Fruit fly (Drosophila melanogaster) whole organism, embryonic: ENCODE data around the gene CG9297.

ENCODE experiments used
- Abd-B ChIP-seq: fragments of 200-800 bp; sonication (Bioruptor generic); optimal IDR thresholded peaks from 2 replicates; lab custom pipeline; 2018; ENCODE audit warnings: missing biosample characterization, mild to moderate bottlenecking, missing genetic modification characterization, moderate library complexity
- Aef1 ChIP-seq: fragments of 200-800 bp; sonication (Bioruptor generic); IDR thresholded peaks from 3 replicates; pipeline ENCODE4 v1.3.6; 2022; ENCODE audit warnings: missing biosample characterization, missing genetic modification characterization
- Atf-2 ChIP-seq: fragments of 200-800 bp; sonication (Bioruptor generic); optimal IDR thresholded peaks from 2 replicates; lab custom pipeline; 2016; ENCODE audit warnings: missing biosample characterization, missing genetic modification characterization
- CG10959 ChIP-seq: fragments of 200-800 bp; sonication (Bioruptor generic); IDR thresholded peaks from 2 replicates; pipeline ENCODE4 v1.3.6; 2022; ENCODE audit warnings: missing biosample characterization, missing genetic modification characterization
- CG12155 ChIP-seq: fragments of 200-800 bp; sonication (Bioruptor generic); optimal IDR thresholded peaks from 3 replicates; lab custom pipeline; 2016; ENCODE audit warnings: missing biosample characterization, missing genetic modification characterization
- CG12769 ChIP-seq: fragments of 200-800 bp; sonication (Bioruptor generic); optimal IDR thresholded peaks from 2 replicates; lab custom pipeline; 2019; ENCODE audit warnings: missing biosample characterization, mild to moderate bottlenecking, missing genetic modification characterization, moderate library complexity
- CG15011 ChIP-seq: fragments of 200-800 bp; sonication (Bioruptor generic); optimal IDR thresholded peaks from 3 replicates; lab custom pipeline; 2018; ENCODE audit warnings: missing biosample characterization, mild to moderate bottlenecking, missing genetic modification characterization
- CG15269 ChIP-seq: fragments of 200-800 bp; sonication (Bioruptor generic); optimal IDR thresholded peaks from 2 replicates; lab custom pipeline; 2018; ENCODE audit warnings: missing biosample characterization, mild to moderate bottlenecking, missing genetic modification characterization, moderate library complexity
- CG16813 ChIP-seq: fragments of 200-800 bp; sonication (Bioruptor generic); IDR thresholded peaks from 3 replicates; pipeline ENCODE4 v1.3.6; 2022; ENCODE audit warnings: missing biosample characterization, missing genetic modification characterization; ENCODE audit not compliant: partially characterized antibody
- CG17568 ChIP-seq: fragments of 200-800 bp; sonication (Bioruptor generic); optimal IDR thresholded peaks from 2 replicates; lab custom pipeline; 2018; ENCODE audit warnings: missing biosample characterization, mild to moderate bottlenecking, missing genetic modification characterization, moderate library complexity
- CG2120 ChIP-seq: fragments of 200-800 bp; sonication (Bioruptor generic); optimal IDR thresholded peaks from 3 replicates; lab custom pipeline; 2016; ENCODE audit warnings: missing biosample characterization, missing genetic modification characterization
- CG32767 ChIP-seq: fragments of 200-800 bp; sonication (Bioruptor generic); IDR thresholded peaks from 2 replicates; pipeline ENCODE4 v1.3.6; 2022; ENCODE audit warnings: missing biosample characterization, missing genetic modification characterization
- CG3995 ChIP-seq: fragments of 200-800 bp; sonication (Bioruptor generic); optimal IDR thresholded peaks from 3 replicates; lab custom pipeline; 2016; ENCODE audit warnings: missing biosample characterization, missing genetic modification characterization
- CG4328 ChIP-seq: fragments of 200-800 bp; sonication (Bioruptor generic); optimal IDR thresholded peaks from 3 replicates; lab custom pipeline; 2017; ENCODE audit warnings: missing biosample characterization, missing genetic modification reagents, missing genetic modification characterization
- CG4820 ChIP-seq: fragments of 200-800 bp; sonication (Bioruptor generic); optimal IDR thresholded peaks from 3 replicates; lab custom pipeline; 2016; ENCODE audit warnings: missing biosample characterization, missing genetic modification characterization
- CG6765 ChIP-seq: fragments of 200-800 bp; sonication (Bioruptor generic); optimal IDR thresholded peaks from 3 replicates; lab custom pipeline; 2017; ENCODE audit warnings: missing biosample characterization, mild to moderate bottlenecking, missing genetic modification characterization
- CG7839 ChIP-seq: fragments of 200-800 bp; sonication (Bioruptor generic); optimal IDR thresholded peaks from 3 replicates; lab custom pipeline; 2018; ENCODE audit warnings: missing biosample characterization, mild to moderate bottlenecking, missing genetic modification characterization, moderate library complexity
- CG9727 ChIP-seq: fragments of 200-800 bp; sonication (Bioruptor generic); optimal IDR thresholded peaks from 3 replicates; lab custom pipeline; 2017; ENCODE audit warnings: missing biosample characterization, mild to moderate bottlenecking, missing genetic modification characterization
- CG9932 ChIP-seq: fragments of 200-800 bp; sonication (Bioruptor generic); IDR thresholded peaks from 2 replicates; pipeline ENCODE4 v1.3.6; 2022; ENCODE audit warnings: missing biosample characterization, missing genetic modification characterization
- Dip2 ChIP-seq: fragments of 200-800 bp; sonication (Bioruptor generic); IDR thresholded peaks from 2 replicates; pipeline ENCODE4 v1.3.6; 2022; ENCODE audit warnings: missing biosample characterization, missing genetic modification characterization
- Dp ChIP-seq: fragments of 200-800 bp; sonication (Bioruptor generic); optimal IDR thresholded peaks from 2 replicates; lab custom pipeline; 2018; ENCODE audit warnings: missing biosample characterization, mild to moderate bottlenecking, missing genetic modification characterization, moderate library complexity
- Dref ChIP-seq: fragments of 200-800 bp; sonication (Bioruptor generic); IDR thresholded peaks from 2 replicates; pipeline ENCODE4 v1.3.6; 2022; ENCODE audit warnings: missing biosample characterization, missing genetic modification characterization
- E2f2 ChIP-seq: fragments of 200-800 bp; sonication (Bioruptor generic); IDR thresholded peaks from 2 replicates; pipeline ENCODE4 v1.3.6; 2022; ENCODE audit warnings: missing biosample characterization, missing genetic modification characterization
- ERR ChIP-seq: fragments of 200-800 bp; sonication (Bioruptor generic); optimal IDR thresholded peaks from 2 replicates; lab custom pipeline; 2016; ENCODE audit warnings: missing biosample characterization, missing genetic modification characterization
- Ets65A ChIP-seq: fragments of 200-800 bp; sonication (Bioruptor generic); peaks from one replicate; lab custom pipeline; 2016; ENCODE audit warnings: missing biosample characterization, missing genetic modification characterization
- Hsf ChIP-seq: fragments of 200-800 bp; sonication (Bioruptor generic); optimal IDR thresholded peaks from 3 replicates; lab custom pipeline; 2016; ENCODE audit warnings: missing biosample characterization, missing genetic modification characterization
- Max ChIP-seq: fragments of 200-800 bp; sonication (Bioruptor generic); optimal IDR thresholded peaks from 2 replicates; lab custom pipeline; 2016; ENCODE audit warnings: missing biosample characterization, mild to moderate bottlenecking, missing genetic modification characterization
- Mes4 ChIP-seq: fragments of 200-800 bp; sonication (Bioruptor generic); optimal IDR thresholded peaks from 2 replicates; lab custom pipeline; 2016; ENCODE audit warnings: missing biosample characterization, missing genetic modification characterization
- Myb ChIP-seq: fragments of 200-800 bp; sonication (Bioruptor generic); optimal IDR thresholded peaks from 2 replicates; lab custom pipeline; 2016; ENCODE audit warnings: missing biosample characterization, missing genetic modification characterization
- NFAT ChIP-seq: fragments of 200-800 bp; sonication (Bioruptor generic); IDR thresholded peaks from 2 replicates; pipeline ENCODE4 v1.3.6; 2022; ENCODE audit warnings: missing biosample characterization, missing genetic modification characterization
- PHDP ChIP-seq: fragments of 200-800 bp; sonication (Bioruptor generic); optimal IDR thresholded peaks from 3 replicates; lab custom pipeline; 2018; ENCODE audit warnings: missing biosample characterization, mild to moderate bottlenecking, missing genetic modification characterization, moderate library complexity
- Poxn ChIP-seq: fragments of 200-800 bp; sonication (Bioruptor generic); IDR thresholded peaks from 2 replicates; pipeline ENCODE4 v1.3.6; 2022; ENCODE audit warnings: missing biosample characterization, missing genetic modification characterization
- TFAM ChIP-seq: fragments of 200-800 bp; sonication (Bioruptor generic); optimal IDR thresholded peaks from 2 replicates; lab custom pipeline; 2017; ENCODE audit warnings: missing biosample characterization, missing genetic modification characterization, inconsistent platforms
- ash1 ChIP-seq: fragments of 200-800 bp; sonication (Bioruptor generic); optimal IDR thresholded peaks from 2 replicates; lab custom pipeline; 2018; ENCODE audit warnings: missing biosample characterization, mild to moderate bottlenecking, missing genetic modification characterization
- bcd ChIP-seq: fragments of 200-800 bp; sonication (Bioruptor generic); optimal IDR thresholded peaks from 2 replicates; lab custom pipeline; 2017; ENCODE audit warnings: missing biosample characterization, mild to moderate bottlenecking, missing genetic modification characterization
- en ChIP-seq: fragments of 200-800 bp; sonication (Bioruptor generic); optimal IDR thresholded peaks from 2 replicates; lab custom pipeline; 2016; ENCODE audit warnings: missing biosample characterization, missing genetic modification characterization
- fd64A ChIP-seq: fragments of 200-800 bp; sonication (Bioruptor generic); optimal IDR thresholded peaks from 3 replicates; lab custom pipeline; 2018; ENCODE audit warnings: missing biosample characterization, mild to moderate bottlenecking, missing genetic modification characterization
- insv ChIP-seq, 2 experiments: fragments of 200-800 bp; sonication (Bioruptor generic); optimal IDR thresholded peaks; 3 replicates each; lab custom pipeline; 2016 to 2018; ENCODE audit warnings: missing biosample characterization in 2 of 2, missing genetic modification characterization in 2 of 2
- kni ChIP-seq: fragments of 200-800 bp; sonication (Bioruptor generic); optimal IDR thresholded peaks from 3 replicates; lab custom pipeline; 2017; ENCODE audit warnings: mild to moderate bottlenecking, missing biosample characterization, missing genetic modification reagents, missing genetic modification characterization
- mam ChIP-seq: fragments of 200-800 bp; sonication (Bioruptor generic); optimal IDR thresholded peaks from 3 replicates; lab custom pipeline; 2016; ENCODE audit warnings: missing biosample characterization, missing genetic modification characterization
- mld ChIP-seq: fragments of 200-800 bp; sonication (Bioruptor generic); IDR thresholded peaks from 3 replicates; pipeline ENCODE4 v1.3.6; 2022; ENCODE audit warnings: missing biosample characterization, missing genetic modification characterization; ENCODE audit not compliant: partially characterized antibody
- pros ChIP-seq: fragments of 200-800 bp; sonication (Bioruptor generic); optimal IDR thresholded peaks from 3 replicates; lab custom pipeline; 2019; ENCODE audit warnings: missing biosample characterization, mild to moderate bottlenecking, missing genetic modification characterization, moderate library complexity
- scrt ChIP-seq: fragments of 200-800 bp; sonication (Bioruptor generic); optimal IDR thresholded peaks from 2 replicates; lab custom pipeline; 2018; ENCODE audit warnings: missing biosample characterization, mild to moderate bottlenecking, missing genetic modification characterization, moderate library complexity
- sim ChIP-seq: fragments of 200-800 bp; sonication (Bioruptor generic); IDR thresholded peaks from 2 replicates; pipeline ENCODE4 v1.3.6; 2022; ENCODE audit warnings: missing biosample characterization, missing genetic modification characterization
- slou ChIP-seq: fragments of 200-800 bp; sonication (Bioruptor generic); optimal IDR thresholded peaks from 3 replicates; lab custom pipeline; 2016; ENCODE audit warnings: missing biosample characterization, missing genetic modification characterization
- slp2 ChIP-seq: fragments of 200-800 bp; sonication (Bioruptor generic); optimal IDR thresholded peaks from 2 replicates; lab custom pipeline; 2016; ENCODE audit warnings: missing biosample characterization, missing genetic modification characterization
- so ChIP-seq: fragments of 200-800 bp; sonication (Bioruptor generic); IDR thresholded peaks from 3 replicates; pipeline ENCODE4 v1.3.6; 2022; ENCODE audit warnings: missing biosample characterization, missing genetic modification characterization
- sob ChIP-seq: fragments of 200-800 bp; sonication (Bioruptor generic); IDR thresholded peaks from 2 replicates; pipeline ENCODE4 v1.3.6; 2022; ENCODE audit warnings: missing biosample characterization, missing genetic modification characterization
- sug ChIP-seq: fragments of 200-800 bp; optimal IDR thresholded peaks from 2 replicates; lab custom pipeline; 2019; ENCODE audit warnings: missing biosample characterization, mild to moderate bottlenecking, missing genetic modification characterization, moderate library complexity
- twi ChIP-seq: fragments of 200-800 bp; optimal IDR thresholded peaks from 2 replicates; lab custom pipeline; 2019; ENCODE audit warnings: missing biosample characterization, mild to moderate bottlenecking, missing genetic modification characterization, moderate library complexity
- zen ChIP-seq: fragments of 200-800 bp; sonication (Bioruptor generic); optimal IDR thresholded peaks from 3 replicates; lab custom pipeline; 2018; ENCODE audit warnings: missing biosample characterization, mild to moderate bottlenecking, missing genetic modification characterization, moderate library complexity

Gene CG9297

DNA sequence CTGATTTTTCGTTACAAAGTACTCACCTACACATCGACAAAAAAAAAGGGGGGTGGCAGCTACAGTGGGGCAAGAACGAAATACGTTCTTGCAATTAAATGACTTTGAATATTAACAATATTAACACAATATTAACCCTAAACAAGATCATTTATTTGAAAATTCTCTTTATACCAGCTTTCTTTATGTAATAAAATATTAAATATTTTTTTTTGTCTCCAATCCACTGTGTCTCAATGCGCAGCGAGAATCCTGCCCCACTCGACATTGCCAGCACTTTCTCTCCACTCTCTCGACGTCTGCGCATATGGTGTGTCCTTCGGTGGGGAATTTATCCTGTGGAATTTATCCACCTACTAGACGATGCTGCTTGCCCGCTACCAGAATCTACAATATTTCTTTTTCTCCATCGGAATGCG lies 29.1 kb downstream of the CG9297 start (continued):
- TF ChIP-seq CG16813 (no peak; the same call in 2 of the 3 replicates), CG2120 (GFP tag; lab: Kevin White, UChicago) (peak; percentile 90), so (GFP tag; lab: Robert Waterston, UW) (peak; percentile 95), kni (peak; percentile 55), CG3995 (GFP tag; lab: Kevin White, UChicago) (peak; percentile 16), mld (GFP tag; lab: Robert Waterston, UW) (no peak), Dref (GFP tag; lab: Robert Waterston, UW) (no peak; the same call in 1 of the 2 replicates), Dp (GFP tag; lab: Kevin White, UChicago) (no peak), Atf-2 (GFP tag; lab: Kevin White, UChicago) (peak; percentile 13), CG10959 (GFP tag; lab: Robert Waterston, UW) (peak; percentile 90), sug (tag; lab: Kevin White, UChicago) (peak; percentile 62), CG32767 (GFP tag; lab: Robert Waterston, UW) (peak; percentile 93), Hsf (GFP tag; lab: Kevin White, UChicago) (peak; percentile 74), insv (GFP tag; optimal IDR thresholded peaks at IDR 0.05; lab: Kevin White, UChicago) (peak in 1 of 2 experiments; percentile 65), fd64A (GFP tag; lab: Kevin White, UChicago) (peak; percentile 56), slou (GFP tag; lab: Kevin White, UChicago) (peak; percentile 76), CG9932 (GFP tag; lab: Robert Waterston, UW) (peak; percentile 93), sim (peak; percentile 87), CG15011 (peak; percentile 80), scrt (GFP tag; lab: Kevin White, UChicago) (peak; percentile 85), CG7839 (tag; lab: Kevin White, UChicago) (peak; percentile 92), bcd (GFP tag; lab: Kevin White, UChicago) (peak; percentile 87), Ets65A (GFP tag; lab: Kevin White, UChicago) (peak; percentile 86), NFAT (GFP tag; lab: Robert Waterston, UW) (peak; percentile 74), E2f2 (GFP tag; lab: Robert Waterston, UW) (peak; percentile 81), ash1 (peak; percentile 6), Dip2 (GFP tag; lab: Robert Waterston, UW) (no peak), Abd-B (peak; percentile 73), TFAM (GFP tag; lab: Kevin White, UChicago) (peak; percentile 23), mam (GFP tag; lab: Kevin White, UChicago) (peak; percentile 60), Myb (GFP tag; lab: Kevin White, UChicago) (peak; percentile 35), pros (GFP tag; lab: Kevin White, UChicago) (no peak), Mes4 (GFP tag; lab: Kevin White, UChicago) (peak; percentile 16), PHDP (tag; lab: Kevin White, UChicago) (peak; percentile 93), CG6765 (GFP tag; lab: Kevin White, UChicago) (peak; percentile 82), CG9727 (peak; percentile 93), slp2 (GFP tag; lab: Kevin White, UChicago) (peak; percentile 10), twi (tag; lab: Kevin White, UChicago) (peak; percentile 17), CG12155 (GFP tag; lab: Kevin White, UChicago) (peak; percentile 83), Poxn (GFP tag; lab: Robert Waterston, UW) (peak; percentile 70), CG4820 (GFP tag; lab: Kevin White, UChicago) (peak; percentile 82), ERR (no peak), sob (GFP tag; lab: Robert Waterston, UW) (peak; percentile 93), CG4328 (GFP tag; lab: Kevin White, UChicago) (peak; percentile 92), CG12769 (peak; percentile 6), Aef1 (GFP tag; lab: Robert Waterston, UW) (peak; percentile 92), zen (peak; percentile 78), Max (GFP tag; lab: Kevin White, UChicago) (peak; percentile 83), CG15269 (tag; lab: Kevin White, UChicago) (peak; percentile 93), CG17568 (peak; percentile 81), en (GFP tag; lab: Kevin White, UChicago) (peak; percentile 21)
